Fruit fly (Drosophila melanogaster): ENCODE results near the gene CG3618.

CG3618 gene

DNA sequence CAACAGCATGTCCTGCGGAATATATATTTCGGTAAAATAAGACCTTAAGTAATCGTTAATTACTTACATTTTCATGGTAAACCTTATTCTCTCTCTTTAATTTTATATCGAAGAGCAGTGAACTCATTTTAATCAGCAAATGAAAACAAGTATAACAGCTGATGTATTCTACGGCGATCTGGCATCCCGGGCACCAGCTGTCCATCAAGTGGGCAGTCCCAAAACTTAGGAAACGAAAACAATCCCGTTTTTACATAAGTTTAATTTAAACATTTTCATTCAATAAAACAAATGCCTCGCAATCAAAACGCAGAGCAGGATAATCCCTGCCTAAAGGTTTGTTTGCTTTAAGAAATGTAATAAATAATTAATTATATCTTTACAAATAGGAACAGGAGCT, 46.5 kb downstream of the CG3618 start, which contains the start of the genes CG4074 and CG4186:
TSS of gene CG4074 (minus strand) at position 151 of the 400 bp plus-strand sequence.
TSS of gene CG4186 (plus strand) at position 237 of the 400 bp plus-strand sequence.
- no peak for TF ChIP-seq org-1 (GFP tag; optimal IDR thresholded peaks at IDR 0.05)
- peak; percentile 60 for TF ChIP-seq Med (GFP tag)
- peak; percentile 99 for TF ChIP-seq trem (tag; optimal IDR thresholded peaks at IDR 0.05)
- peak; percentile 62 for TF ChIP-seq CG13287 (GFP tag; IDR thresholded peaks at IDR 0.05; ENCODE audit: partially characterized antibody)
- no peak for TF ChIP-seq trh (GFP tag; optimal IDR thresholded peaks at IDR 0.05)
- no peak for TF ChIP-seq NC2α (GFP tag; optimal IDR thresholded peaks at IDR 0.05)
- TF ChIP-seq exex (tag; optimal IDR thresholded peaks at IDR 0.05) = peak; percentile 40
- TF ChIP-seq CG12659 (GFP tag; optimal IDR thresholded peaks at IDR 0.05) = peak; percentile 43
- TF ChIP-seq gfzf (GFP tag; optimal IDR thresholded peaks at IDR 0.05) = no peak
- TF ChIP-seq CG2712 (tag; optimal IDR thresholded peaks at IDR 0.05) = peak; percentile 13
- TF ChIP-seq crp (GFP tag; optimal IDR thresholded peaks at IDR 0.05) = peak; percentile 94 to 99
- TF ChIP-seq CG13424 (tag; optimal IDR thresholded peaks at IDR 0.05) = peak; percentile 5
- no peak for TF ChIP-seq hb (GFP tag; IDR thresholded peaks at IDR 0.05; ENCODE audit: partially characterized antibody)
- TF ChIP-seq CG34422 (GFP tag; IDR thresholded peaks at IDR 0.05) = peak; percentile 25; the same call in 1 of the 3 replicates
- TF ChIP-seq unc-4 (GFP tag; IDR thresholded peaks at IDR 0.05; ENCODE audit: partially characterized antibody) = 0 out of 2 replicates have a peak, but pooled peaks have one; percentile 27
- TF ChIP-seq Rx (GFP tag; IDR thresholded peaks at IDR 0.05) = no peak
- TF ChIP-seq hbn (GFP tag; IDR thresholded peaks at IDR 0.05; ENCODE audit: partially characterized antibody) = peak; percentile 45; the same call in 1 of the 2 replicates
- TF ChIP-seq salm (tag; optimal IDR thresholded peaks at IDR 0.05) = no peak
- TF ChIP-seq Myb (GFP tag; optimal IDR thresholded peaks at IDR 0.05) = no peak
- peak; percentile 96 for TF ChIP-seq MBD-R2 (GFP tag; IDR thresholded peaks at IDR 0.05)
- no peak for TF ChIP-seq Tbp (GFP tag; optimal IDR thresholded peaks at IDR 0.05)
- TF ChIP-seq sc (optimal IDR thresholded peaks at IDR 0.05) = no peak
- TF ChIP-seq sc (GFP tag; optimal IDR thresholded peaks at IDR 0.05) = no peak
- TF ChIP-seq CG8924 (tag; optimal IDR thresholded peaks at IDR 0.05) = peak; percentile 4
- peak; percentile 9 for TF ChIP-seq CG12391 (tag; optimal IDR thresholded peaks at IDR 0.05)
- TF ChIP-seq slp2 (GFP tag; optimal IDR thresholded peaks at IDR 0.05) = no peak
- no peak for TF ChIP-seq CG6683 (GFP tag; optimal IDR thresholded peaks at IDR 0.05)
- peak; percentile 28 for TF ChIP-seq Dp (GFP tag; optimal IDR thresholded peaks at IDR 0.05)
- peak; percentile 53; the same call in 1 of the 3 replicates for TF ChIP-seq CG34224 (GFP tag; IDR thresholded peaks at IDR 0.05; ENCODE audit: partially characterized antibody)
- TF ChIP-seq CG10209 (GFP tag; optimal IDR thresholded peaks at IDR 0.05) = no peak
- TF ChIP-seq CG4854 (GFP tag; optimal IDR thresholded peaks at IDR 0.05) = no peak
- peak; percentile 28 for TF ChIP-seq CG3281 (GFP tag; optimal IDR thresholded peaks at IDR 0.05)
- TF ChIP-seq nmo (GFP tag; optimal IDR thresholded peaks at IDR 0.05) = peak; percentile 8
- TF ChIP-seq Sin3A (optimal IDR thresholded peaks at IDR 0.05) = no peak
- no peak for TF ChIP-seq CG6813 (GFP tag; optimal IDR thresholded peaks at IDR 0.05)
- peak; percentile 62 for TF ChIP-seq CG1603 (tag; optimal IDR thresholded peaks at IDR 0.05)
- TF ChIP-seq Gug (GFP tag; IDR thresholded peaks at IDR 0.05) = no peak
- TF ChIP-seq YL-1 (GFP tag; optimal IDR thresholded peaks at IDR 0.05) = peak; percentile 82
- peak; percentile 70 for TF ChIP-seq kni (GFP tag; optimal IDR thresholded peaks at IDR 0.05)
- peak; percentile 77 for TF ChIP-seq Nf-YC (tag; optimal IDR thresholded peaks at IDR 0.05)
- no peak for TF ChIP-seq nerfin-2 (GFP tag; IDR thresholded peaks at IDR 0.05; ENCODE audit: partially characterized antibody)
- no peak for TF ChIP-seq Bdp1 (GFP tag; optimal IDR thresholded peaks at IDR 0.05)
- TF ChIP-seq gsb (GFP tag; IDR thresholded peaks at IDR 0.05) = no peak
- TF ChIP-seq ewg (GFP tag; optimal IDR thresholded peaks at IDR 0.05) = no peak
- no peak for TF ChIP-seq Abd-B (GFP tag; optimal IDR thresholded peaks at IDR 0.05)
- TF ChIP-seq sna (GFP tag; IDR thresholded peaks at IDR 0.05; ENCODE audit: partially characterized antibody) = peak; percentile 52
- no peak for TF ChIP-seq CG10543 (GFP tag; optimal IDR thresholded peaks at IDR 0.05)
- no peak for TF ChIP-seq ssp (GFP tag; IDR thresholded peaks at IDR 0.05)
- TF ChIP-seq ash1 (GFP tag; optimal IDR thresholded peaks at IDR 0.05) = no peak
- TF ChIP-seq Dll (GFP tag; IDR thresholded peaks at IDR 0.05; ENCODE audit: partially characterized antibody) = peak; percentile 13; the same call in 1 of the 4 replicates

All from whole organism, embryonic.